Worm (Caenorhabditis elegans) whole organism, midembryonic: ENCODE results near the gene Y22D7AL.9.

Source experiments
- T22C8.4 ChIP-seq: fragments of 200-800 bp; sonication (Bioruptor generic); IDR thresholded peaks from 2 replicates; pipeline ENCODE4 v1.3.6; 2022; ENCODE audit warnings: missing genetic modification characterization, missing compliant biosample characterization
- cog-1 ChIP-seq: sonication (generic microtip); optimal IDR thresholded peaks from 2 replicates; lab custom pipeline; 2016; ENCODE audit warnings: missing genetic modification characterization, missing compliant biosample characterization
- flt-1 ChIP-seq: fragments of 200-800 bp; sonication (Bioruptor generic); IDR thresholded peaks from 2 replicates; pipeline ENCODE4 v1.3.6; 2022; ENCODE audit warnings: missing genetic modification characterization, missing compliant biosample characterization
- klf-2 ChIP-seq: fragments of 200-800 bp; sonication (Bioruptor generic); conservative IDR thresholded peaks from 2 replicates; pipeline ENCODE4 v1.3.6; 2022; ENCODE audit warnings: missing genetic modification reagents, missing genetic modification characterization, missing compliant biosample characterization
- med-1 ChIP-seq: sonication (generic microtip); optimal IDR thresholded peaks from 2 replicates; lab custom pipeline; 2017; ENCODE audit warnings: missing genetic modification characterization, mild to moderate bottlenecking, missing compliant biosample characterization, antibody characterized with exemption, missing genetic modification reagents; ENCODE audit not compliant: insufficient read depth
- ref-1 ChIP-seq: fragments of 200-800 bp; sonication (Bioruptor generic); conservative IDR thresholded peaks from 2 replicates; pipeline ENCODE4 v1.3.6; 2022; ENCODE audit warnings: missing genetic modification reagents, missing genetic modification characterization, missing compliant biosample characterization
- tab-1 ChIP-seq: fragments of 200-800 bp; sonication (Bioruptor generic); IDR thresholded peaks from 2 replicates; pipeline ENCODE4 v1.3.6; 2022; ENCODE audit warnings: missing genetic modification characterization, missing compliant biosample characterization
- ztf-23 ChIP-seq: fragments of 200-800 bp; sonication (Bioruptor generic); IDR thresholded peaks from 2 replicates; pipeline ENCODE4 v1.3.6; 2022; ENCODE audit warnings: missing genetic modification reagents, missing genetic modification characterization, missing compliant biosample characterization
- ztf-29 ChIP-seq: fragments of 200-800 bp; sonication (Bioruptor generic); IDR thresholded peaks from 2 replicates; pipeline ENCODE4 v1.3.6; 2022; ENCODE audit warnings: missing genetic modification reagents, missing genetic modification characterization, missing compliant biosample characterization

Y22D7AL.9 gene

ce11 chrIII:1614412-1614811, 579 bp upstream of the Y22D7AL.9 start:
- no peak for TF ChIP-seq klf-2 (GFP tag; lab: Robert Waterston, UW)
- no peak for TF ChIP-seq ztf-23 (GFP tag; lab: Robert Waterston, UW)
- TF ChIP-seq ref-1 (GFP tag; lab: Robert Waterston, UW) = no peak
- no peak for TF ChIP-seq T22C8.4 (GFP tag; lab: Robert Waterston, UW)
- TF ChIP-seq med-1 = no peak
- no peak for TF ChIP-seq ztf-29
- no peak for TF ChIP-seq cog-1 (tag; lab: Kevin White, UChicago)

ce11 chrIII:1612974-1613568, 762 bp downstream of the Y22D7AL.9 start:
- TF ChIP-seq cog-1 (tag; lab: Kevin White, UChicago) = no peak
- TF ChIP-seq med-1 = no peak
- TF ChIP-seq T22C8.4 (GFP tag; lab: Robert Waterston, UW) = peak; percentile 63; the same call in 1 of the 2 replicates

- TF ChIP-seq med-1 (no peak), T22C8.4 (GFP tag; lab: Robert Waterston, UW) (peak; percentile 59), cog-1 (tag; lab: Kevin White, UChicago) (no peak), flt-1 (no peak), klf-2 (GFP tag; lab: Robert Waterston, UW) (no peak), ref-1 (GFP tag; lab: Robert Waterston, UW) (no peak)
Observed at ce11 chrIII:1610938-1611337, 2.9 kb downstream of the Y22D7AL.9 start.

- TF ChIP-seq ref-1 (GFP tag; lab: Robert Waterston, UW) (no peak), flt-1 (no peak), T22C8.4 (GFP tag; lab: Robert Waterston, UW) (no peak), med-1 (no peak), tab-1 (GFP tag; lab: Robert Waterston, UW) (no peak), klf-2 (GFP tag; lab: Robert Waterston, UW) (no peak), ztf-29 (no peak), ztf-23 (GFP tag; lab: Robert Waterston, UW) (no peak), cog-1 (tag; lab: Kevin White, UChicago) (no peak)
Observed at ce11 chrIII:1607659-1608058, 6.2 kb downstream of the Y22D7AL.9 start.

ce11 chrIII:1604514-1604976, 9.3 kb downstream of the Y22D7AL.9 start, which contains the start of gene Y22D7AL.6:
Gene Y22D7AL.6 (plus strand): TSS chrIII:1604926.
- peak; percentile 77 for TF ChIP-seq T22C8.4 (GFP tag; lab: Robert Waterston, UW)
- TF ChIP-seq ztf-23 (GFP tag; lab: Robert Waterston, UW) = peak; percentile 85
- TF ChIP-seq klf-2 (GFP tag; lab: Robert Waterston, UW) = peak; percentile 89
- peak; percentile 42 for TF ChIP-seq cog-1 (tag; lab: Kevin White, UChicago)
- TF ChIP-seq ref-1 (GFP tag; lab: Robert Waterston, UW) = peak; percentile 76
- TF ChIP-seq ztf-29 = peak; percentile 83
- TF ChIP-seq tab-1 (GFP tag; lab: Robert Waterston, UW) = peak; percentile 91
- TF ChIP-seq flt-1 = peak; percentile 92
- TF ChIP-seq med-1 = peak; percentile 39

ce11 chrIII:1603776-1604175, 10.1 kb downstream of the Y22D7AL.9 start:
- TF ChIP-seq tab-1 (GFP tag; lab: Robert Waterston, UW) (peak; percentile 28; the same call in 1 of the 2 replicates), flt-1 (no peak)

- no peak for TF ChIP-seq med-1
- TF ChIP-seq T22C8.4 (GFP tag; lab: Robert Waterston, UW) = no peak
- TF ChIP-seq ztf-29 = no peak
- TF ChIP-seq flt-1 = no peak
- no peak for TF ChIP-seq cog-1 (tag; lab: Kevin White, UChicago)
- no peak for TF ChIP-seq tab-1 (GFP tag; lab: Robert Waterston, UW)
- TF ChIP-seq klf-2 (GFP tag; lab: Robert Waterston, UW) = no peak
- TF ChIP-seq ztf-23 (GFP tag; lab: Robert Waterston, UW) = no peak
- TF ChIP-seq ref-1 (GFP tag; lab: Robert Waterston, UW) = no peak
Observed at ce11 chrIII:1602682-1603081, 11.2 kb downstream of the Y22D7AL.9 start.

- peak; percentile 63 for TF ChIP-seq ref-1 (GFP tag; lab: Robert Waterston, UW)
- 0 out of 2 replicates have a peak, but pooled peaks have one; percentile 44 for TF ChIP-seq ztf-29
- no peak for TF ChIP-seq med-1
- TF ChIP-seq tab-1 (GFP tag; lab: Robert Waterston, UW) = peak; percentile 86; the same call in 1 of the 2 replicates
- TF ChIP-seq cog-1 (tag; lab: Kevin White, UChicago) = no peak
- peak; percentile 84 for TF ChIP-seq ztf-23 (GFP tag; lab: Robert Waterston, UW)
- TF ChIP-seq T22C8.4 (GFP tag; lab: Robert Waterston, UW) = no peak; the same call in 1 of the 2 replicates
- TF ChIP-seq flt-1 = peak; percentile 87
- TF ChIP-seq klf-2 (GFP tag; lab: Robert Waterston, UW) = peak; percentile 81
Observed at ce11 chrIII:1601464-1602169, 12.2 kb downstream of the Y22D7AL.9 start.

ce11 chrIII:1600670-1601194, 13.1 kb downstream of the Y22D7AL.9 start, which contains the start of gene sms-3:
Gene sms-3 (minus strand): TSS chrIII:1601144.
- TF ChIP-seq ztf-29 = no peak
- 0 out of 2 replicates have a peak, but pooled peaks have one; percentile 40 for TF ChIP-seq ref-1 (GFP tag; lab: Robert Waterston, UW)
- TF ChIP-seq flt-1 = 0 out of 2 replicates have a peak, but pooled peaks have one; percentile 15
- TF ChIP-seq tab-1 (GFP tag; lab: Robert Waterston, UW) = peak; percentile 76
- TF ChIP-seq med-1 = peak; percentile 32
- TF ChIP-seq cog-1 (tag; lab: Kevin White, UChicago) = no peak
